Worm (Caenorhabditis elegans): ENCODE measurements around the gene F21D5.3.

Gene F21D5.3

ce11 chrIV:8730469-8730868, at the start of gene F21D5.3:
Gene F21D5.3 (plus strand): TSS chrIV:8730815.
- no peak for TF ChIP-seq ceh-31 (tag; optimal IDR thresholded peaks at IDR 0.05)
- peak; percentile 55 for TF ChIP-seq elt-2 (tag; optimal IDR thresholded peaks at IDR 0.05)

ce11 chrIV:8686510-8686909, 44.1 kb upstream of the F21D5.3 start, which contains the start of gene pole-2:
Gene pole-2 (minus strand): TSS chrIV:8686610.
- no peak for TF ChIP-seq fkh-10 (GFP tag; optimal IDR thresholded peaks at IDR 0.05)
- no peak for TF ChIP-seq hlh-8 (tag; optimal IDR thresholded peaks at IDR 0.05)
- no peak for TF ChIP-seq madf-2 (tag; optimal IDR thresholded peaks at IDR 0.05)
- TF ChIP-seq rnt-1 (tag; optimal IDR thresholded peaks at IDR 0.05): no peak
- no peak for TF ChIP-seq ceh-34 (tag; optimal IDR thresholded peaks at IDR 0.05)
- no peak for TF ChIP-seq zip-5 (tag; optimal IDR thresholded peaks at IDR 0.05)
- TF ChIP-seq pros-1 (tag; optimal IDR thresholded peaks at IDR 0.05): no peak
- TF ChIP-seq dmd-4 (tag; optimal IDR thresholded peaks at IDR 0.05; ENCODE audit: borderline replicate concordance): no peak
- TF ChIP-seq ceh-6 (GFP tag; optimal IDR thresholded peaks at IDR 0.05): no peak
- TF ChIP-seq ceh-19 (GFP tag; optimal IDR thresholded peaks at IDR 0.05): no peak
- no peak for TF ChIP-seq unc-3 (GFP tag; conservative IDR thresholded peaks at IDR 0.05)
- TF ChIP-seq unc-3 (tag; optimal IDR thresholded peaks at IDR 0.05): no peak
- TF ChIP-seq ets-4 (tag; optimal IDR thresholded peaks at IDR 0.05): no peak
- TF ChIP-seq tbx-2 (tag; optimal IDR thresholded peaks at IDR 0.05): no peak
- no peak for TF ChIP-seq elt-4 (tag; optimal IDR thresholded peaks at IDR 0.05)
- no peak for TF ChIP-seq pag-3 (tag; optimal IDR thresholded peaks at IDR 0.05; ENCODE audit: borderline replicate concordance)
- no peak for TF ChIP-seq ceh-9 (tag; optimal IDR thresholded peaks at IDR 0.05)
- no peak for TF ChIP-seq ref-2 (tag; optimal IDR thresholded peaks at IDR 0.05)
- no peak for TF ChIP-seq C38D4.7 (GFP tag; optimal IDR thresholded peaks at IDR 0.05)

- TF ChIP-seq ceh-24 (tag; optimal IDR thresholded peaks at IDR 0.05) (no peak), hlh-13 (GFP tag; optimal IDR thresholded peaks at IDR 0.05) (no peak), ttx-3 (tag; optimal IDR thresholded peaks at IDR 0.05) (no peak), pat-9 (tag; optimal IDR thresholded peaks at IDR 0.05) (no peak), syd-9 (tag; optimal IDR thresholded peaks at IDR 0.05) (no peak), dve-1 (tag; optimal IDR thresholded peaks at IDR 0.05) (no peak), C08G9.2 (tag; optimal IDR thresholded peaks at IDR 0.05) (no peak), ceh-22 (tag; optimal IDR thresholded peaks at IDR 0.05) (no peak), tbx-7 (tag; optimal IDR thresholded peaks at IDR 0.05) (no peak), sox-2 (GFP tag; IDR thresholded peaks at IDR 0.05) (no peak), ceh-19 (GFP tag; optimal IDR thresholded peaks at IDR 0.05) (no peak), pha-4 (tag; optimal IDR thresholded peaks at IDR 0.05) (no peak), unc-3 (GFP tag; conservative IDR thresholded peaks at IDR 0.05) (no peak), unc-3 (tag; optimal IDR thresholded peaks at IDR 0.05) (no peak), fkh-10 (GFP tag; optimal IDR thresholded peaks at IDR 0.05) (no peak)
Observed at ce11 chrIV:8686966-8687365, 43.6 kb upstream of the F21D5.3 start.

ce11 chrIV:8687605-8688191, 42.9 kb upstream of the F21D5.3 start, which contains the start of gene snrp-3:
Gene snrp-3 (minus strand): TSS chrIV:8687810.
- TF ChIP-seq elt-2 (tag; optimal IDR thresholded peaks at IDR 0.05) (peak; percentile 12), ceh-22 (tag; optimal IDR thresholded peaks at IDR 0.05) (no peak), tbx-2 (tag; optimal IDR thresholded peaks at IDR 0.05) (peak; percentile 8), rnt-1 (tag; optimal IDR thresholded peaks at IDR 0.05) (no peak), ceh-34 (tag; optimal IDR thresholded peaks at IDR 0.05) (peak; percentile 9), unc-42 (tag; optimal IDR thresholded peaks at IDR 0.05) (peak; percentile 56), K09A11.1 (tag; optimal IDR thresholded peaks at IDR 0.05; ENCODE audit: insufficient read depth) (no peak), hlh-30 (tag; optimal IDR thresholded peaks at IDR 0.05; ENCODE audit: insufficient read depth) (peak; percentile 80), unc-55 (GFP tag; optimal IDR thresholded peaks at IDR 0.05) (peak; percentile 42), unc-3 (GFP tag; conservative IDR thresholded peaks at IDR 0.05) (no peak), unc-3 (tag; optimal IDR thresholded peaks at IDR 0.05) (no peak), ceh-48 (tag; optimal IDR thresholded peaks at IDR 0.05) (no peak), nfya-1 (tag; optimal IDR thresholded peaks at IDR 0.05) (peak; percentile 63), sox-2 (GFP tag; IDR thresholded peaks at IDR 0.05) (no peak), ttx-3 (tag; optimal IDR thresholded peaks at IDR 0.05) (no peak), che-1 (tag; optimal IDR thresholded peaks at IDR 0.05) (no peak), fkh-10 (GFP tag; optimal IDR thresholded peaks at IDR 0.05) (no peak), ceh-18 (tag; optimal IDR thresholded peaks at IDR 0.05) (peak; percentile 60), pat-9 (tag; optimal IDR thresholded peaks at IDR 0.05) (no peak), ama-1 (optimal IDR thresholded peaks at IDR 0.05) (peak; percentile 8), dve-1 (tag; optimal IDR thresholded peaks at IDR 0.05) (peak; percentile 19), ceh-14 (tag; optimal IDR thresholded peaks at IDR 0.05) (peak; percentile 12)
